Fruit fly (Drosophila melanogaster) ovary, adult (tissue): ENCODE results near the gene CG6333.

Experiments
- CG17801 ChIP-seq: fragments of 200-800 bp; optimal IDR thresholded peaks from 2 replicates; lab custom pipeline; 2019; ENCODE audit warnings: missing biosample characterization, mild to moderate bottlenecking, missing genetic modification characterization, moderate library complexity; ENCODE audit not compliant: partially characterized antibody

Gene CG6333

dm6 chr3L:17485280-17485792, 694 bp downstream of the CG6333 start:
- TF ChIP-seq CG17801 (GFP tag; lab: Kevin White, UChicago), result no peak

dm6 chr3L:17478826-17479225, 7.2 kb downstream of the CG6333 start, which contains the start of the genes CG13733 and qjt:
TSS of gene CG13733 (minus strand) at chr3L:17478926.
TSS of gene qjt (plus strand) at chr3L:17479096.
- no peak for TF ChIP-seq CG17801 (GFP tag; lab: Kevin White, UChicago)

dm6 chr3L:17476496-17476895, 9.5 kb downstream of the CG6333 start:
- TF ChIP-seq CG17801 (GFP tag; lab: Kevin White, UChicago), result no peak

- TF ChIP-seq CG17801 (GFP tag; lab: Kevin White, UChicago), result peak; percentile 56
Measured at dm6 chr3L:17475979-17476393, 10.0 kb downstream of the CG6333 start, which contains the start of gene CG34250. TSS of gene CG34250 (plus strand) at chr3L:17476222.

dm6 chr3L:17474711-17475451, 11.1 kb downstream of the CG6333 start, which contains the start of the genes UQCR-Q and CG46525:
TSS of gene UQCR-Q (plus strand) at chr3L:17474761.
TSS of gene CG46525 (plus strand) at chr3L:17475220.
- peak; percentile 3 for TF ChIP-seq CG17801 (GFP tag; lab: Kevin White, UChicago)

- TF ChIP-seq CG17801 (GFP tag; lab: Kevin White, UChicago), result no peak
Measured at dm6 chr3L:17473889-17474288, 12.1 kb downstream of the CG6333 start.

- no peak for TF ChIP-seq CG17801 (GFP tag; lab: Kevin White, UChicago)
Measured at dm6 chr3L:17470110-17470509, 15.9 kb downstream of the CG6333 start, which contains the start of gene SecCl. TSS of gene SecCl (plus strand) at chr3L:17470127.

- TF ChIP-seq CG17801 (GFP tag; lab: Kevin White, UChicago), result no peak
Measured at dm6 chr3L:17465804-17466203, 20.2 kb downstream of the CG6333 start, which contains the start of gene QIL1. TSS of gene QIL1 (plus strand) at chr3L:17465945.

dm6 chr3L:17462474-17462873, 23.6 kb downstream of the CG6333 start:
- TF ChIP-seq CG17801 (GFP tag; lab: Kevin White, UChicago), result no peak

dm6 chr3L:17461369-17462012, 24.5 kb downstream of the CG6333 start:
- TF ChIP-seq CG17801 (GFP tag; lab: Kevin White, UChicago), result no peak

- TF ChIP-seq CG17801 (GFP tag; lab: Kevin White, UChicago), result no peak
Measured at dm6 chr3L:17458856-17459518, 27.0 kb downstream of the CG6333 start.

dm6 chr3L:17457695-17458242, 28.3 kb downstream of the CG6333 start:
- TF ChIP-seq CG17801 (GFP tag; lab: Kevin White, UChicago), result no peak

- TF ChIP-seq CG17801 (GFP tag; lab: Kevin White, UChicago), result no peak
Measured at dm6 chr3L:17447881-17448280, 38.1 kb downstream of the CG6333 start.

- no peak for TF ChIP-seq CG17801 (GFP tag; lab: Kevin White, UChicago)
Measured at dm6 chr3L:17445629-17446431, 40.2 kb downstream of the CG6333 start.
